Worm (Caenorhabditis elegans) whole organism, L2 larva: ENCODE results near the gene tbx-8.

Source experiments
- F13H6.1 ChIP-seq: sonication (generic microtip); optimal IDR thresholded peaks from 2 replicates; lab custom pipeline; 2016; ENCODE audit warnings: missing genetic modification characterization, missing compliant biosample characterization
- R02D3.7 ChIP-seq: fragments of 150-350 bp; optimal IDR thresholded peaks from 2 replicates; lab custom pipeline; 2014; ENCODE audit warnings: missing biosample characterization, missing genetic modification characterization
- alr-1 ChIP-seq: fragments of 150-350 bp; optimal IDR thresholded peaks from 2 replicates; lab custom pipeline; 2014; ENCODE audit warnings: missing biosample characterization, missing genetic modification characterization
- blmp-1 ChIP-seq: sonication (generic microtip); optimal IDR thresholded peaks from 2 replicates; lab custom pipeline; 2017; ENCODE audit warnings: missing genetic modification characterization, mild to moderate bottlenecking, missing compliant biosample characterization, antibody characterized with exemption, moderate library complexity; ENCODE audit not compliant: insufficient read depth
- gmeb-1 ChIP-seq: fragments of 150-350 bp; optimal IDR thresholded peaks from 2 replicates; lab custom pipeline; 2014; ENCODE audit warnings: missing biosample characterization, missing genetic modification characterization
- lin-39 ChIP-seq: fragments of 150-350 bp; optimal IDR thresholded peaks from 2 replicates; lab custom pipeline; 2014; ENCODE audit warnings: missing biosample characterization, missing genetic modification reagents, missing genetic modification characterization
- nhr-10 ChIP-seq: sonication (generic microtip); optimal IDR thresholded peaks from 2 replicates; lab custom pipeline; 2017; ENCODE audit warnings: missing biosample characterization, missing genetic modification characterization
- nhr-11 ChIP-seq: fragments of 150-350 bp; optimal IDR thresholded peaks from 2 replicates; lab custom pipeline; 2014; ENCODE audit warnings: missing biosample characterization, missing genetic modification characterization
- nhr-12 ChIP-seq: fragments of 150-350 bp; optimal IDR thresholded peaks from 2 replicates; lab custom pipeline; 2014; ENCODE audit warnings: missing biosample characterization, missing genetic modification characterization
- unc-39 ChIP-seq: fragments of 150-350 bp; optimal IDR thresholded peaks from 2 replicates; lab custom pipeline; 2014; ENCODE audit warnings: missing biosample characterization, missing genetic modification characterization
- unc-55 ChIP-seq: fragments of 150-350 bp; sonication (generic microtip); optimal IDR thresholded peaks from 3 replicates; lab custom pipeline; 2014; ENCODE audit warnings: missing biosample characterization, missing genetic modification reagents, missing genetic modification characterization
- unc-62 ChIP-seq: fragments of 150-350 bp; optimal IDR thresholded peaks from 2 replicates; lab custom pipeline; 2014; ENCODE audit warnings: missing biosample characterization, missing genetic modification reagents, missing genetic modification characterization
- zag-1 ChIP-seq: fragments of 150-350 bp; optimal IDR thresholded peaks from 2 replicates; lab custom pipeline; 2014; ENCODE audit warnings: missing biosample characterization, missing genetic modification characterization
- ztf-11 ChIP-seq: sonication (generic microtip); optimal IDR thresholded peaks from 2 replicates; lab custom pipeline; 2017; ENCODE audit warnings: missing biosample characterization, missing genetic modification characterization

DNA sequence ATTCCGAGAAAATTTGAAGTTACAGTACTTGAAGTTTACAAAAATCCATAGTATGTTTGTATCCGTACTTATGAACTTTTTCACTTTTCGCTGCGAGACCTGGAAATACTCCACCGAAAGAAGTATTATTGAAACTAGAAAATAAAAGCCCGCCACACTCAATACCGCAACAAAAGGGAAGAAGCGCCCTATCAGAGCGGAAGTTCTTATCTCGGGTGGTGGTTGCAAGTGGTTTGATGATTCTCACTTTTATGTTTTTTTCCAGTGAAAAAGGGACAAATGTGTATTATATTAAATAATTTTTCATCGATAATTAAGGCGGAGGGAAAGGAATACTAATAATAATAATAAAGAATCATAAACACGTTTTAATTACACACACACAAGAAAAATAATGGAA lies 32.9 kb upstream of the tbx-8 start:
- TF ChIP-seq zag-1 (tag; lab: Kevin White, UChicago) (no peak), gmeb-1 (tag; lab: Kevin White, UChicago) (no peak), nhr-12 (no peak), unc-55 (no peak), nhr-11 (tag; lab: Kevin White, UChicago) (no peak), lin-39 (tag; lab: Kevin White, UChicago) (no peak), blmp-1 (tag; lab: Kevin White, UChicago) (no peak), R02D3.7 (no peak), unc-39 (tag; lab: Kevin White, UChicago) (no peak), ztf-11 (tag; lab: Kevin White, UChicago) (no peak), F13H6.1 (no peak), alr-1 (tag; lab: Kevin White, UChicago) (no peak), unc-62 (GFP tag; lab: Kevin White, UChicago) (no peak), nhr-10 (tag; lab: Kevin White, UChicago) (no peak)
